Fruit fly (Drosophila melanogaster) Kc167 (cell line): ENCODE measurements around the gene CG13062.

ENCODE experiments used
- Myc ChIP-seq: fragments of >200 bp; optimal IDR thresholded peaks from 2 replicates; lab custom pipeline; 2017; ENCODE audit warnings: missing external identifiers
- Sin3A ChIP-seq: fragments of >200 bp; optimal IDR thresholded peaks from 2 replicates; lab custom pipeline; 2018; ENCODE audit warnings: missing external identifiers
- h ChIP-seq: fragments of >200 bp; optimal IDR thresholded peaks from 3 replicates; lab custom pipeline; 2018; ENCODE audit warnings: missing external identifiers
- insv ChIP-seq: fragments of >200 bp; optimal IDR thresholded peaks from 3 replicates; lab custom pipeline; 2018; ENCODE audit warnings: missing external identifiers
- psq ChIP-seq: fragments of >200 bp; optimal IDR thresholded peaks from 2 replicates; lab custom pipeline; 2017; ENCODE audit warnings: missing external identifiers
- ttk ChIP-seq: sonication (Bioruptor generic); optimal IDR thresholded peaks from 2 replicates; lab custom pipeline; 2017; ENCODE audit warnings: missing external identifiers

DNA sequence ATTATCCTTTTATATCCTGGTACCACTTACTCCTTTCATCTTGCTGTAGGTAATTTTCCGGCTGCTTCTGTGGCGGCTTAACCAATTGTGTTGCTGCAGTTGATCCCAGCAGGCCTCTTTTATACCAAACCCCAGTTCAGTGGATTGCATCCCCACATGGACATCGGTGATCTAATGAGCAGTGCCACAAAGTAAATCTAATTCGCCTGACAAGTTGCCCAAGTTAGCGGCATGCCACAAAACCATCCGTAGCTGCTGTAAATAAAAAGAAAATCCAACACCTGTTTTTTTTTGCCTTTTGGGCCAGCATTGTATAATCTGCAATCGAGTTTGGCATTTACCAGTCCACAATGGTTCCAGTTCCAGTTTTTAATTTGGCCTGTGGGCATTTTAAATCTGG lies 34.9 kb upstream of the CG13062 start, which contains the start of gene CG13050:
- TF ChIP-seq Myc (lab: Kevin White, UChicago) (no peak), ttk (lab: Kevin White, UChicago) (no peak), psq (lab: Kevin White, UChicago) (no peak), insv (lab: Kevin White, UChicago) (no peak), Sin3A (no peak), h (lab: Kevin White, UChicago) (no peak)
